Worm (Caenorhabditis elegans) whole organism, L2 larva: ENCODE measurements around the gene skpo-1.
A peak's percentile ranks its signal among the peaks of the same experiment; 100 is the strongest.

Source experiments
- F13H6.1 ChIP-seq: sonication (generic microtip); optimal IDR thresholded peaks from 2 replicates; lab custom pipeline; 2016; ENCODE audit warnings: missing genetic modification characterization, missing compliant biosample characterization
- R02D3.7 ChIP-seq: fragments of 150-350 bp; optimal IDR thresholded peaks from 2 replicates; lab custom pipeline; 2014; ENCODE audit warnings: missing biosample characterization, missing genetic modification characterization
- aly-2 ChIP-seq: fragments of 150-350 bp; optimal IDR thresholded peaks from 2 replicates; lab custom pipeline; 2014; ENCODE audit warnings: missing biosample characterization, missing genetic modification characterization
- ama-1 ChIP-seq: fragments of 150-350 bp; optimal IDR thresholded peaks from 2 replicates; lab custom pipeline; 2018; ENCODE audit warnings: inconsistent platforms
- blmp-1 ChIP-seq: sonication (generic microtip); optimal IDR thresholded peaks from 2 replicates; lab custom pipeline; 2017; ENCODE audit warnings: missing genetic modification characterization, mild to moderate bottlenecking, missing compliant biosample characterization, antibody characterized with exemption, moderate library complexity; ENCODE audit not compliant: insufficient read depth
- crh-2 ChIP-seq: sonication (generic microtip); optimal IDR thresholded peaks from 2 replicates; lab custom pipeline; 2017; ENCODE audit warnings: missing biosample characterization, missing genetic modification characterization
- dmd-4 ChIP-seq: sonication (generic microtip); optimal IDR thresholded peaks from 2 replicates; lab custom pipeline; 2017; ENCODE audit warnings: missing biosample characterization, missing genetic modification characterization
- egl-27 ChIP-seq: sonication (generic microtip); optimal IDR thresholded peaks from 3 replicates; lab custom pipeline; 2017; ENCODE audit warnings: missing biosample characterization, missing genetic modification reagents, missing genetic modification characterization
- elt-3 ChIP-seq: sonication (generic microtip); optimal IDR thresholded peaks from 2 replicates; lab custom pipeline; 2017; ENCODE audit warnings: missing biosample characterization, missing genetic modification characterization
- fos-1 ChIP-seq: fragments of 150-350 bp; optimal IDR thresholded peaks from 2 replicates; lab custom pipeline; 2014; ENCODE audit warnings: missing biosample characterization, missing genetic modification characterization
- gmeb-1 ChIP-seq: fragments of 150-350 bp; optimal IDR thresholded peaks from 2 replicates; lab custom pipeline; 2014; ENCODE audit warnings: missing biosample characterization, missing genetic modification characterization
- lin-11 ChIP-seq: fragments of 150-350 bp; sonication (generic microtip); optimal IDR thresholded peaks from 2 replicates; lab custom pipeline; 2014; ENCODE audit warnings: missing biosample characterization, missing genetic modification characterization, inconsistent platforms, mixed read lengths
- lin-13 ChIP-seq: fragments of 150-350 bp; optimal IDR thresholded peaks from 2 replicates; lab custom pipeline; 2014; ENCODE audit warnings: missing biosample characterization, missing genetic modification reagents, missing genetic modification characterization
- lin-39 ChIP-seq: fragments of 150-350 bp; optimal IDR thresholded peaks from 2 replicates; lab custom pipeline; 2014; ENCODE audit warnings: missing biosample characterization, missing genetic modification reagents, missing genetic modification characterization
- lsy-2 ChIP-seq, 2 experiments: fragments of 150-350 bp in 1 of 2; sonication (generic microtip) in 1 of 2; optimal IDR thresholded peaks; 2 replicates each; lab custom pipeline; 2014 to 2017; ENCODE audit warnings: missing biosample characterization in 2 of 2, missing genetic modification characterization in 2 of 2
- mab-5 ChIP-seq: fragments of 150-350 bp; optimal IDR thresholded peaks from 2 replicates; lab custom pipeline; 2014; ENCODE audit warnings: missing biosample characterization, missing genetic modification characterization
- mbf-1 ChIP-seq: sonication (generic microtip); optimal IDR thresholded peaks from 2 replicates; lab custom pipeline; 2017; ENCODE audit warnings: missing biosample characterization, missing genetic modification characterization
- mdl-1 ChIP-seq, 2 experiments: fragments of 150-350 bp in 1 of 2; sonication (generic microtip) in 1 of 2; optimal IDR thresholded peaks; 2 replicates each; lab custom pipeline; 2017; ENCODE audit warnings: missing biosample characterization in 2 of 2, missing genetic modification characterization in 2 of 2
- nhr-11 ChIP-seq: fragments of 150-350 bp; optimal IDR thresholded peaks from 2 replicates; lab custom pipeline; 2014; ENCODE audit warnings: missing biosample characterization, missing genetic modification characterization
- nhr-21 ChIP-seq: fragments of 150-350 bp; optimal IDR thresholded peaks from 2 replicates; lab custom pipeline; 2014; ENCODE audit warnings: missing biosample characterization, missing genetic modification characterization
- nhr-23 ChIP-seq: fragments of 150-350 bp; optimal IDR thresholded peaks from 2 replicates; lab custom pipeline; 2014; ENCODE audit warnings: missing biosample characterization, missing genetic modification reagents, missing genetic modification characterization
- nhr-237 ChIP-seq: fragments of 150-350 bp; optimal IDR thresholded peaks from 2 replicates; lab custom pipeline; 2014; ENCODE audit warnings: missing biosample characterization, missing genetic modification characterization
- nhr-25 ChIP-seq: fragments of 150-350 bp; sonication (generic microtip); optimal IDR thresholded peaks from 3 replicates; lab custom pipeline; 2014; ENCODE audit warnings: missing biosample characterization, missing genetic modification characterization
- nhr-6 ChIP-seq: fragments of 150-350 bp; optimal IDR thresholded peaks from 2 replicates; lab custom pipeline; 2014; ENCODE audit warnings: missing biosample characterization, missing genetic modification characterization
- nhr-77 ChIP-seq: fragments of 150-350 bp; optimal IDR thresholded peaks from 2 replicates; lab custom pipeline; 2014; ENCODE audit warnings: missing biosample characterization, missing genetic modification characterization
- sem-4 ChIP-seq: fragments of 150-350 bp; optimal IDR thresholded peaks from 2 replicates; lab custom pipeline; 2014; ENCODE audit warnings: missing biosample characterization, missing genetic modification reagents, missing genetic modification characterization
- sma-3 ChIP-seq: sonication (generic microtip); optimal IDR thresholded peaks from 2 replicates; lab custom pipeline; 2016; ENCODE audit warnings: missing genetic modification reagents, missing genetic modification characterization, missing compliant biosample characterization
- sma-9 ChIP-seq, 2 experiments: fragments of 150-350 bp in 1 of 2; sonication (generic microtip) in 1 of 2; optimal IDR thresholded peaks; 2 replicates each; lab custom pipeline; 2014 to 2016; ENCODE audit warnings: missing genetic modification characterization in 2 of 2, mild to moderate bottlenecking in 1 of 2, missing biosample characterization in 1 of 2, missing compliant biosample characterization in 1 of 2, missing genetic modification reagents in 1 of 2, moderate library complexity in 1 of 2
- snpc-4 ChIP-seq: fragments of 150-350 bp; optimal IDR thresholded peaks from 2 replicates; lab custom pipeline; 2014; ENCODE audit warnings: missing biosample characterization, missing genetic modification characterization
- unc-39 ChIP-seq: fragments of 150-350 bp; optimal IDR thresholded peaks from 2 replicates; lab custom pipeline; 2014; ENCODE audit warnings: missing biosample characterization, missing genetic modification characterization
- unc-62 ChIP-seq: fragments of 150-350 bp; optimal IDR thresholded peaks from 2 replicates; lab custom pipeline; 2014; ENCODE audit warnings: missing biosample characterization, missing genetic modification reagents, missing genetic modification characterization
- ztf-11 ChIP-seq: sonication (generic microtip); optimal IDR thresholded peaks from 2 replicates; lab custom pipeline; 2017; ENCODE audit warnings: missing biosample characterization, missing genetic modification characterization
- ztf-4 ChIP-seq: fragments of 150-350 bp; optimal IDR thresholded peaks from 2 replicates; lab custom pipeline; 2014; ENCODE audit warnings: missing biosample characterization, missing genetic modification characterization

skpo-1 gene

DNA sequence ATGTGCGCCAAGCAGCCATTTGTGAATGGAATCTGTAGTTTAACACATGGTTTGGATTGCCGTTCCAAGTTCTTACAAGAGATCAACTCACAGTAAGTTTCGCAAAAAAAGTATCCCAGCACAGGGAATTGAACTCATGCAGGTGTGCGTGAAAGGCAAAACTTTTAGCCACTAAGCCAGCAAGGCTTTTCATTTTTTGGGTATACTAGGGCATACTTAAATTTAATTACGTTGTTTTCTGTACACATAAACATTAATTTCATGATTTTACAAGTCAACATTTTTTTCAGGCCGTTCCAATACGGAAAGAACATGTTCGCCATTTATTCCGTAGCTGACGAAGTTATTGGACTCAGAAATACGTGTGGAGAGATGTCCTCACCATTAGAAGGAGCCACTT lies 36.9 kb upstream of the skpo-1 start:
- TF ChIP-seq nhr-77 (tag; lab: Kevin White, UChicago) (no peak), sma-9 (GFP tag; optimal IDR thresholded peaks at IDR 0.05; lab: Kevin White, UChicago) (peak; percentile 25), sma-9 (tag; optimal IDR thresholded peaks at IDR 0.05; lab: Kevin White, UChicago) (no peak), ztf-11 (tag; lab: Kevin White, UChicago) (no peak), dmd-4 (no peak), ztf-4 (tag; lab: Kevin White, UChicago) (peak; percentile 1), elt-3 (tag; lab: Kevin White, UChicago) (no peak), mbf-1 (tag; lab: Kevin White, UChicago) (no peak), egl-27 (tag; lab: Kevin White, UChicago) (no peak), nhr-23 (tag; lab: Kevin White, UChicago) (no peak), aly-2 (tag; lab: Kevin White, UChicago) (no peak), nhr-237 (tag; lab: Kevin White, UChicago) (no peak), lin-11 (tag; lab: Kevin White, UChicago) (no peak), nhr-6 (tag; lab: Kevin White, UChicago) (no peak), lin-13 (GFP tag; lab: Kevin White, UChicago) (no peak)

DNA sequence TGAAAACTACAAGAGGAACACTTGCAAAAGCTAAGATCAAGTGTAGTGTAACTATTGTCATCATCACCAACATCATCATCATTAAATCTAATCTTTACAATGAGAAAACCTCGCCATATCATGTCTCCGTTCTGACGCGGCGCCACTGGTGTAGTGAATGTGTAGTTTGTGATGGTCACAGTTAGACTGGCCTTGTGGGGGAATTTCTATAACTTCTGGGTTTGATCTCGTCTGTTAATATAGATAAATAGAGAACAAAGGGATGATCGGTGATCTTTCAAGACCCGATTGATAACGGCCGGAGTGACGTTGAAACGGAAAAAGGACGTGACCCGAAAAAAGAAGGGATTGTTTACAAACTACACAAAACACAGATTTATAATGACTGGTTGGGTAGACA lies 36.1 kb upstream of the skpo-1 start:
- peak; percentile 90 for TF ChIP-seq sma-9 (GFP tag; optimal IDR thresholded peaks at IDR 0.05; lab: Kevin White, UChicago)
- no peak for TF ChIP-seq sma-9 (tag; optimal IDR thresholded peaks at IDR 0.05; lab: Kevin White, UChicago)
- no peak for TF ChIP-seq lin-39 (tag; lab: Kevin White, UChicago)
- TF ChIP-seq fos-1 (tag; lab: Kevin White, UChicago): peak; percentile 54
- peak in 1 of 2 experiments; percentile 37 for TF ChIP-seq lsy-2 (tag; optimal IDR thresholded peaks at IDR 0.05; lab: Kevin White, UChicago)
- TF ChIP-seq lin-11 (tag; lab: Kevin White, UChicago): no peak
- peak; percentile 66 for TF ChIP-seq nhr-25
- peak; percentile 86 for TF ChIP-seq nhr-21 (tag; lab: Kevin White, UChicago)
- no peak for TF ChIP-seq mab-5
- TF ChIP-seq blmp-1 (tag; lab: Kevin White, UChicago): peak; percentile 50
- peak; percentile 54 for TF ChIP-seq F13H6.1 (tag; lab: Kevin White, UChicago)
- TF ChIP-seq mdl-1 (tag; optimal IDR thresholded peaks at IDR 0.05; lab: Kevin White, UChicago): peak; percentile 5 to 20
- peak; percentile 85 for TF ChIP-seq sma-3 (GFP tag; lab: Kevin White, UChicago)
- TF ChIP-seq egl-27 (tag; lab: Kevin White, UChicago): peak; percentile 40

DNA sequence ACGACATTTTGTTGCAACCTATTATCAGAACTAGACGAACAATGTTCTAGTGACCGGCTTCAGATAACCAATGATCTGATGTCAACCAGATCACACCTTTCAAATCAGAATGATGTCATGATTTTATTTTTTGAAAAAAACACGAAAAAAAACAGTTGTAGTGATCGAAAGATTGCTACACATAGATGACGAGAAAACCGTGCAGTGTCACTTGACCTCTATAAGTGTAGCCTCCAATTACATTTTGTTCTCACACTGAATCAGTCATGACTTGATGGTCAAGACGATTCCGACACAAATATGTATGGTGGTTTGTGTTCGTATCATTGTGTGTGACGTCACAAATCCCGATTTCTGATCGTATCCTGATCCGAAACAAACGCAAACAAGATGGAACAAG lies 35.4 kb upstream of the skpo-1 start:
- TF ChIP-seq nhr-25 (peak; percentile 74), unc-62 (GFP tag; lab: Kevin White, UChicago) (no peak), sma-9 (GFP tag; optimal IDR thresholded peaks at IDR 0.05; lab: Kevin White, UChicago) (peak; percentile 17), sma-9 (tag; optimal IDR thresholded peaks at IDR 0.05; lab: Kevin White, UChicago) (no peak), blmp-1 (tag; lab: Kevin White, UChicago) (peak; percentile 47), crh-2 (tag; lab: Kevin White, UChicago) (peak; percentile 7)
- TF ChIP-seq, all 48 proteins: peak for 4

- TF ChIP-seq elt-3 (tag; lab: Kevin White, UChicago): no peak
- TF ChIP-seq blmp-1 (tag; lab: Kevin White, UChicago): peak; percentile 82
- TF ChIP-seq nhr-25: peak; percentile 46
- TF ChIP-seq, all 48 proteins: peak for 2
These were observed 34.2 kb upstream of the skpo-1 start, which contains the start of gene lips-10 for ce11 chrII:8438791-8439287. TSS of gene lips-10 (plus strand) at chrII:8439168.

DNA sequence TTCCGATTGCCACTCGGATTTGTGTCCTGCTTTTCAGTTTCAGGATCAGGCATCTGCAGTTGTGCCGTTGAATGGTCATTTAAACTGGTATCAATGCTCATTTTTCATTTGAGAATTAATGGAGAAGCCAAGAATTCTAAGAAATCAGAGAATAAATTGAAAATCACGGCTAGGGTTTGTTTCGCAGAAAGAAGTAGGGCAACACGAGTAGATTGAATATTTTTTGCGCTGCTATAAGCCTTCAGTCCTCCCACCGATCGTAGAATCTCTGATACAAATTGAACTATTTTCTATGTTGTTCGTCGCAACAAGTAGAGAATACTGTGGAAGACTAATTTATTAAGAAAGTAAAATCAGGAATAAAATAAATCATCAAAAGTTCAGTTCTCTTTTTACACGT lies 32.4 kb upstream of the skpo-1 start, which contains the start of gene acp-3:
Gene acp-3 (minus strand): TSS at position 101 of the 400 bp plus-strand sequence.
- TF ChIP-seq gmeb-1 (no peak), unc-39 (no peak), dmd-4 (no peak), ama-1 (lab: Kevin White, UChicago) (no peak), unc-62 (GFP tag; lab: Kevin White, UChicago) (no peak), nhr-25 (no peak)

- TF ChIP-seq R02D3.7 (tag; lab: Kevin White, UChicago) (no peak), nhr-11 (tag; lab: Kevin White, UChicago) (no peak), mab-5 (no peak), snpc-4 (tag; lab: Kevin White, UChicago) (no peak), sem-4 (tag; lab: Kevin White, UChicago) (no peak)
These were observed 30.4 kb upstream of the skpo-1 start, which contains the start of gene acp-4 for ce11 chrII:8435005-8435404. TSS of gene acp-4 (minus strand) at chrII:8435105.
